Worm (Caenorhabditis elegans) whole organism, early embryonic: Measurements from ENCODE around the gene abu-14.

Experiments
- ama-1 ChIP-seq: fragments of 150-350 bp; optimal IDR thresholded peaks from 2 replicates; lab custom pipeline; 2014
- ceh-36 ChIP-seq: sonication (generic microtip); optimal IDR thresholded peaks from 2 replicates; lab custom pipeline; 2016; ENCODE audit warnings: missing genetic modification characterization, inconsistent platforms, missing compliant biosample characterization
- ets-7 ChIP-seq: sonication (generic microtip); optimal IDR thresholded peaks from 2 replicates; lab custom pipeline; 2016; ENCODE audit warnings: missing genotype, missing genetic modification characterization, missing compliant biosample characterization
- flt-1 ChIP-seq: fragments of 200-800 bp; sonication (Bioruptor generic); IDR thresholded peaks from 2 replicates; pipeline ENCODE4 v1.3.6; 2022; ENCODE audit warnings: missing genetic modification characterization, missing compliant biosample characterization
- hmg-4 ChIP-seq: fragments of 200-800 bp; sonication (Bioruptor generic); optimal IDR thresholded peaks from 2 replicates; lab custom pipeline; 2018; ENCODE audit warnings: mild to moderate bottlenecking, missing genetic modification characterization, missing compliant biosample characterization
- scrt-1 ChIP-seq: fragments of 200-800 bp; sonication (Bioruptor generic); IDR thresholded peaks from 2 replicates; pipeline ENCODE4 v1.3.6; 2022; ENCODE audit warnings: missing genetic modification characterization, missing compliant biosample characterization
- sea-1 ChIP-seq: fragments of 200-800 bp; sonication (Bioruptor generic); conservative IDR thresholded peaks from 2 replicates; pipeline ENCODE4 v1.3.6; 2022; ENCODE audit warnings: missing genetic modification characterization, missing compliant biosample characterization
- tbx-11 ChIP-seq: fragments of 200-800 bp; sonication (Bioruptor generic); IDR thresholded peaks from 2 replicates; pipeline ENCODE4 v1.3.6; 2022; ENCODE audit warnings: missing genetic modification characterization, missing compliant biosample characterization
- tbx-37 ChIP-seq: fragments of 200-800 bp; sonication (Bioruptor generic); conservative IDR thresholded peaks from 2 replicates; pipeline ENCODE4 v1.3.6; 2022; ENCODE audit warnings: missing genetic modification reagents, missing genetic modification characterization, missing compliant biosample characterization
- tra-4 ChIP-seq: sonication (generic microtip); optimal IDR thresholded peaks from 2 replicates; lab custom pipeline; 2017; ENCODE audit warnings: missing genetic modification characterization, missing compliant biosample characterization

ce11 chrII:9246648-9247047, 19.6 kb upstream of the abu-14 start, which contains the start of gene T26C5.5:
- no peak for TF ChIP-seq ceh-36 (tag; lab: Kevin White, UChicago)
- no peak for TF ChIP-seq ama-1 (lab: Kevin White, UChicago)
- TF ChIP-seq tbx-37 (GFP tag; lab: Robert Waterston, UW): no peak
- no peak for TF ChIP-seq hmg-4 (GFP tag; lab: Kevin White, UChicago)
- no peak for TF ChIP-seq flt-1
- no peak for TF ChIP-seq tbx-11 (GFP tag; lab: Robert Waterston, UW)
- TF ChIP-seq scrt-1 (GFP tag; lab: Robert Waterston, UW): no peak
- TF ChIP-seq tra-4 (tag; lab: Kevin White, UChicago): no peak
- no peak for TF ChIP-seq sea-1 (GFP tag; lab: Robert Waterston, UW)
- TF ChIP-seq ets-7: no peak
